Worm (Caenorhabditis elegans) whole organism, L2 larva: Measurements from ENCODE around the gene H39E23.3.

Experiments used
- C34F6.9 ChIP-seq: fragments of 150-350 bp; optimal IDR thresholded peaks from 2 replicates; lab custom pipeline; 2014; ENCODE audit warnings: missing biosample characterization, missing genetic modification characterization
- F13H6.1 ChIP-seq: sonication (generic microtip); optimal IDR thresholded peaks from 2 replicates; lab custom pipeline; 2016; ENCODE audit warnings: missing genetic modification characterization, missing compliant biosample characterization
- Y55F3AM.14 ChIP-seq: fragments of 200-800 bp; sonication (Bioruptor generic); optimal IDR thresholded peaks from 2 replicates; lab custom pipeline; 2018; ENCODE audit warnings: mild to moderate bottlenecking, missing genetic modification characterization, missing compliant biosample characterization
- ZK546.5 ChIP-seq: sonication (generic microtip); optimal IDR thresholded peaks from 2 replicates; lab custom pipeline; 2017; ENCODE audit warnings: missing biosample characterization, missing genetic modification characterization
- alr-1 ChIP-seq: fragments of 150-350 bp; optimal IDR thresholded peaks from 2 replicates; lab custom pipeline; 2014; ENCODE audit warnings: missing biosample characterization, missing genetic modification characterization
- aly-2 ChIP-seq: fragments of 150-350 bp; optimal IDR thresholded peaks from 2 replicates; lab custom pipeline; 2014; ENCODE audit warnings: missing biosample characterization, missing genetic modification characterization
- ama-1 ChIP-seq: fragments of 150-350 bp; optimal IDR thresholded peaks from 2 replicates; lab custom pipeline; 2018; ENCODE audit warnings: inconsistent platforms
- ceh-16 ChIP-seq: fragments of 150-350 bp; optimal IDR thresholded peaks from 2 replicates; lab custom pipeline; 2014; ENCODE audit warnings: missing biosample characterization, missing genetic modification characterization
- crh-2 ChIP-seq: sonication (generic microtip); optimal IDR thresholded peaks from 2 replicates; lab custom pipeline; 2017; ENCODE audit warnings: missing biosample characterization, missing genetic modification characterization
- dmd-4 ChIP-seq: sonication (generic microtip); optimal IDR thresholded peaks from 2 replicates; lab custom pipeline; 2017; ENCODE audit warnings: missing biosample characterization, missing genetic modification characterization
- egl-27 ChIP-seq: sonication (generic microtip); optimal IDR thresholded peaks from 3 replicates; lab custom pipeline; 2017; ENCODE audit warnings: missing biosample characterization, missing genetic modification reagents, missing genetic modification characterization
- elt-3 ChIP-seq: sonication (generic microtip); optimal IDR thresholded peaks from 2 replicates; lab custom pipeline; 2017; ENCODE audit warnings: missing biosample characterization, missing genetic modification characterization
- fos-1 ChIP-seq: fragments of 150-350 bp; optimal IDR thresholded peaks from 2 replicates; lab custom pipeline; 2014; ENCODE audit warnings: missing biosample characterization, missing genetic modification characterization
- lin-11 ChIP-seq: fragments of 150-350 bp; sonication (generic microtip); optimal IDR thresholded peaks from 2 replicates; lab custom pipeline; 2014; ENCODE audit warnings: missing biosample characterization, missing genetic modification characterization, inconsistent platforms, mixed read lengths
- lin-39 ChIP-seq: fragments of 150-350 bp; optimal IDR thresholded peaks from 2 replicates; lab custom pipeline; 2014; ENCODE audit warnings: missing biosample characterization, missing genetic modification reagents, missing genetic modification characterization
- lsy-2 ChIP-seq, 2 experiments: fragments of 150-350 bp in 1 of 2; sonication (generic microtip) in 1 of 2; optimal IDR thresholded peaks; 2 replicates each; lab custom pipeline; 2014 to 2017; ENCODE audit warnings: missing biosample characterization in 2 of 2, missing genetic modification characterization in 2 of 2
- mab-5 ChIP-seq: fragments of 150-350 bp; optimal IDR thresholded peaks from 2 replicates; lab custom pipeline; 2014; ENCODE audit warnings: missing biosample characterization, missing genetic modification characterization
- mbf-1 ChIP-seq: sonication (generic microtip); optimal IDR thresholded peaks from 2 replicates; lab custom pipeline; 2017; ENCODE audit warnings: missing biosample characterization, missing genetic modification characterization
- mdl-1 ChIP-seq, 2 experiments: fragments of 150-350 bp in 1 of 2; sonication (generic microtip) in 1 of 2; optimal IDR thresholded peaks; 2 replicates each; lab custom pipeline; 2017; ENCODE audit warnings: missing biosample characterization in 2 of 2, missing genetic modification characterization in 2 of 2
- nhr-10 ChIP-seq: sonication (generic microtip); optimal IDR thresholded peaks from 2 replicates; lab custom pipeline; 2017; ENCODE audit warnings: missing biosample characterization, missing genetic modification characterization
- nhr-11 ChIP-seq: fragments of 150-350 bp; optimal IDR thresholded peaks from 2 replicates; lab custom pipeline; 2014; ENCODE audit warnings: missing biosample characterization, missing genetic modification characterization
- nhr-12 ChIP-seq: fragments of 150-350 bp; optimal IDR thresholded peaks from 2 replicates; lab custom pipeline; 2014; ENCODE audit warnings: missing biosample characterization, missing genetic modification characterization
- nhr-129 ChIP-seq: fragments of 150-350 bp; optimal IDR thresholded peaks from 2 replicates; lab custom pipeline; 2014; ENCODE audit warnings: missing biosample characterization, missing genetic modification characterization
- nhr-21 ChIP-seq: fragments of 150-350 bp; optimal IDR thresholded peaks from 2 replicates; lab custom pipeline; 2014; ENCODE audit warnings: missing biosample characterization, missing genetic modification characterization
- nhr-23 ChIP-seq: fragments of 150-350 bp; optimal IDR thresholded peaks from 2 replicates; lab custom pipeline; 2014; ENCODE audit warnings: missing biosample characterization, missing genetic modification reagents, missing genetic modification characterization
- nhr-237 ChIP-seq: fragments of 150-350 bp; optimal IDR thresholded peaks from 2 replicates; lab custom pipeline; 2014; ENCODE audit warnings: missing biosample characterization, missing genetic modification characterization
- nhr-25 ChIP-seq: fragments of 150-350 bp; sonication (generic microtip); optimal IDR thresholded peaks from 3 replicates; lab custom pipeline; 2014; ENCODE audit warnings: missing biosample characterization, missing genetic modification characterization
- peb-1 ChIP-seq: fragments of 150-350 bp; optimal IDR thresholded peaks from 2 replicates; lab custom pipeline; 2014; ENCODE audit warnings: missing biosample characterization, missing genetic modification characterization
- sem-4 ChIP-seq: fragments of 150-350 bp; optimal IDR thresholded peaks from 2 replicates; lab custom pipeline; 2014; ENCODE audit warnings: missing biosample characterization, missing genetic modification reagents, missing genetic modification characterization
- skn-1 ChIP-seq: sonication (generic microtip); optimal IDR thresholded peaks from 2 replicates; lab custom pipeline; 2017; ENCODE audit warnings: missing biosample characterization, missing genetic modification characterization
- sma-3 ChIP-seq: sonication (generic microtip); optimal IDR thresholded peaks from 2 replicates; lab custom pipeline; 2016; ENCODE audit warnings: missing genetic modification reagents, missing genetic modification characterization, missing compliant biosample characterization
- sma-9 ChIP-seq, 2 experiments: fragments of 150-350 bp in 1 of 2; sonication (generic microtip) in 1 of 2; optimal IDR thresholded peaks; 2 replicates each; lab custom pipeline; 2014 to 2016; ENCODE audit warnings: missing genetic modification characterization in 2 of 2, mild to moderate bottlenecking in 1 of 2, missing biosample characterization in 1 of 2, missing compliant biosample characterization in 1 of 2, missing genetic modification reagents in 1 of 2, moderate library complexity in 1 of 2
- snpc-4 ChIP-seq: fragments of 150-350 bp; optimal IDR thresholded peaks from 2 replicates; lab custom pipeline; 2014; ENCODE audit warnings: missing biosample characterization, missing genetic modification characterization
- unc-39 ChIP-seq: fragments of 150-350 bp; optimal IDR thresholded peaks from 2 replicates; lab custom pipeline; 2014; ENCODE audit warnings: missing biosample characterization, missing genetic modification characterization
- unc-55 ChIP-seq: fragments of 150-350 bp; sonication (generic microtip); optimal IDR thresholded peaks from 3 replicates; lab custom pipeline; 2014; ENCODE audit warnings: missing biosample characterization, missing genetic modification reagents, missing genetic modification characterization
- unc-62 ChIP-seq: fragments of 150-350 bp; optimal IDR thresholded peaks from 2 replicates; lab custom pipeline; 2014; ENCODE audit warnings: missing biosample characterization, missing genetic modification reagents, missing genetic modification characterization
- ztf-1 ChIP-seq: fragments of 200-800 bp; sonication (Bioruptor generic); conservative IDR thresholded peaks from 2 replicates; pipeline ENCODE4 v1.3.6; 2022; ENCODE audit warnings: missing genetic modification characterization, missing compliant biosample characterization
- ztf-4 ChIP-seq: fragments of 150-350 bp; optimal IDR thresholded peaks from 2 replicates; lab custom pipeline; 2014; ENCODE audit warnings: missing biosample characterization, missing genetic modification characterization

H39E23.3 gene

DNA sequence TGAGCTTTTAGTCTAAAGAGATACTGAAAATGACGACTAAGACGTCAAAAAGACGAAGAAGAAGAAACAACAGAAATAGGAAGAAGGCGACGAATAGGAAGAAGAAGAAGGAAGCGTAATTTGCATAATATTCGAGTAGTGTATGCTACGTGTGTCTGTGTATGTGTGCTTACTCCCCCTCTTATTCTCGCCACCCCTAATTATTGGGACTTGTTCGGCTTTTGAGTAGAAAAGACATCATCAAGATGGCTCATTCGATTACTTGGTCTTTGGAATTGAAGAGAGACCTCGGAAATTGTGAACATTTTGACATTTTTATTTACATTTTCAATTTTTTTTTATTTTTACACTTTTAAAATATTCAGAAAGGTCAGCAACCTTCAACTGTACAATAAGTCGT is 22.6 kb downstream of the H39E23.3 start:
- TF ChIP-seq ztf-1 (GFP tag; lab: Robert Waterston, UW): no peak
- no peak for TF ChIP-seq mab-5 (tag; lab: Kevin White, UChicago)
- no peak for TF ChIP-seq ztf-4 (tag; lab: Kevin White, UChicago)
- TF ChIP-seq sma-3: no peak
- TF ChIP-seq skn-1 (tag; lab: Kevin White, UChicago): no peak
- TF ChIP-seq C34F6.9 (tag; lab: Kevin White, UChicago): no peak
- TF ChIP-seq nhr-237 (tag; lab: Kevin White, UChicago): no peak
- no peak for TF ChIP-seq egl-27 (tag; lab: Kevin White, UChicago)
- TF ChIP-seq sem-4 (tag; lab: Kevin White, UChicago): no peak
- no peak for TF ChIP-seq aly-2 (tag; lab: Kevin White, UChicago)
- TF ChIP-seq Y55F3AM.14 (GFP tag; lab: Kevin White, UChicago): no peak
- TF ChIP-seq unc-55 (GFP tag; lab: Kevin White, UChicago): no peak
- no peak for TF ChIP-seq peb-1

DNA sequence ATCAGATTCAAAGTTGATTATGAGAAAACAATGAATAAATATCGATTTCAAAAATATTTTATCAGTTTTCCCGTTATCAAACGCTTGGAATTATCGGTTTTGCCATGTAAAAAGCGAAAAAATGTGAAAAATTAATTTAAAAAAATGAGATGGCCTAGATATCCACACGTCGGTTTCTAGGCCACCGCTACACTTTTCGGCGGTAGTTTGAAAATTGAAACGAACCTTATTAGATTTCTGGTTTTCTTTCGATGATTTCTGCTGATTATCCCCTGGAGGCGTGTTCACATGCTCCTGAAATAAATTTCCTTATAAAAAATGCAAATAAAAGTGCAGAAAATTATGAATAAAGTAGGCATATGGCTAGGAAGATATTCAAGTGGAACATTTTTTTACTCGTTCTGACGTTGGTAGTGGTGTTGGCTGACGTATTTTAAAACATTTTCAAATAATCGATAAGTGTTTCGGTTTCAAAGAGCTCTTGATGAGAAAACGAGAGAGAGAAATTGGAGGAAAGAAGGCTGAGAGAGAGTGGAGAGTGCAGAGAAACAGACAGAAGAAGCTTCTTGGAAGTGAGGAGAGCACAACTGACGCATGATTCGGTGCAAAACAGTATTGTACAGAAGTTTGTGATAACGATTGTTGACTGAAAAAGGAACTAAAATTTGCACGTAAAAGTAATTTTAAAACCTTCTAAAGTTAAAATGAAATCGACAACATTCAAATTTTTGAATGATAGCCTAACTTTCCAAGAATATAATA is 25.6 kb downstream of the H39E23.3 start:
- TF ChIP-seq fos-1 (no peak), lsy-2 (tag; optimal IDR thresholded peaks at IDR 0.05; lab: Kevin White, UChicago) (peak in 1 of 2 experiments; percentile 16), nhr-25 (tag; lab: Kevin White, UChicago) (peak; percentile 17), mdl-1 (tag; optimal IDR thresholded peaks at IDR 0.05; lab: Kevin White, UChicago) (no peak), ztf-1 (GFP tag; lab: Robert Waterston, UW) (no peak), nhr-129 (tag; lab: Kevin White, UChicago) (peak; percentile 8), unc-62 (GFP tag; lab: Kevin White, UChicago) (no peak), nhr-10 (tag; lab: Kevin White, UChicago) (no peak), unc-39 (no peak), elt-3 (tag; lab: Kevin White, UChicago) (no peak), skn-1 (tag; lab: Kevin White, UChicago) (no peak), egl-27 (tag; lab: Kevin White, UChicago) (no peak), ZK546.5 (tag; lab: Kevin White, UChicago) (no peak), nhr-12 (tag; lab: Kevin White, UChicago) (no peak), mab-5 (tag; lab: Kevin White, UChicago) (no peak), snpc-4 (tag; lab: Kevin White, UChicago) (no peak), C34F6.9 (tag; lab: Kevin White, UChicago) (no peak), dmd-4 (no peak), mbf-1 (tag; lab: Kevin White, UChicago) (no peak), lin-11 (tag; lab: Kevin White, UChicago) (no peak), ama-1 (lab: Kevin White, UChicago) (no peak), sma-3 (no peak), crh-2 (tag; lab: Kevin White, UChicago) (no peak), alr-1 (tag; lab: Kevin White, UChicago) (no peak), aly-2 (tag; lab: Kevin White, UChicago) (no peak), nhr-21 (tag; lab: Kevin White, UChicago) (no peak), nhr-23 (tag; lab: Kevin White, UChicago) (no peak), sma-9 (GFP tag; optimal IDR thresholded peaks at IDR 0.05; lab: Kevin White, UChicago) (peak; percentile 8), sma-9 (tag; optimal IDR thresholded peaks at IDR 0.05; lab: Kevin White, UChicago) (no peak), Y55F3AM.14 (GFP tag; lab: Kevin White, UChicago) (no peak), ceh-16 (tag; lab: Kevin White, UChicago) (no peak), lin-39 (tag; lab: Kevin White, UChicago) (no peak), F13H6.1 (no peak), peb-1 (no peak), nhr-237 (tag; lab: Kevin White, UChicago) (no peak), nhr-11 (tag; lab: Kevin White, UChicago) (no peak)
